Worm (Caenorhabditis elegans) whole organism, young adult: ENCODE results near the gene C16C8.5.

ENCODE experiments used
- B0261.1 ChIP-seq: sonication (generic microtip); optimal IDR thresholded peaks from 2 replicates; lab custom pipeline; 2016; ENCODE audit warnings: mild to moderate bottlenecking, missing genetic modification characterization, moderate library complexity, missing compliant biosample characterization
- C06A6.2 ChIP-seq: fragments of 200-800 bp; sonication (Bioruptor generic); conservative IDR thresholded peaks from 2 replicates; pipeline ENCODE4 v1.3.6; 2022; ENCODE audit warnings: missing genetic modification characterization, missing compliant biosample characterization
- F37B4.10 ChIP-seq: fragments of 200-800 bp; sonication (Bioruptor generic); IDR thresholded peaks from 2 replicates; pipeline ENCODE4 v1.3.6; 2022; ENCODE audit warnings: missing genetic modification characterization, missing compliant biosample characterization
- F39B2.1 ChIP-seq: fragments of 200-800 bp; sonication (Bioruptor generic); IDR thresholded peaks from 2 replicates; pipeline ENCODE4 v1.3.6; 2022; ENCODE audit warnings: missing genetic modification reagents, missing genetic modification characterization, missing compliant biosample characterization
- K12H6.12 ChIP-seq: fragments of 200-800 bp; sonication (Bioruptor generic); optimal IDR thresholded peaks from 2 replicates; lab custom pipeline; 2018; ENCODE audit warnings: mild to moderate bottlenecking, missing genetic modification characterization, missing compliant biosample characterization
- Y53F4B.3 ChIP-seq: fragments of 200-800 bp; sonication (Bioruptor generic); IDR thresholded peaks from 2 replicates; pipeline ENCODE4 v1.3.6; 2022; ENCODE audit warnings: missing genetic modification reagents, missing genetic modification characterization, missing compliant biosample characterization
- Y79H2A.3 ChIP-seq: fragments of 200-800 bp; sonication (Bioruptor generic); conservative IDR thresholded peaks from 2 replicates; pipeline ENCODE4 v1.3.6; 2022; ENCODE audit warnings: missing genetic modification reagents, missing genetic modification characterization, missing compliant biosample characterization
- ceh-27 ChIP-seq: fragments of 200-800 bp; sonication (Bioruptor generic); optimal IDR thresholded peaks from 2 replicates; lab custom pipeline; 2018; ENCODE audit warnings: mild to moderate bottlenecking, missing genetic modification characterization, moderate library complexity, missing compliant biosample characterization
- chd-7 ChIP-seq: sonication (generic microtip); optimal IDR thresholded peaks from 2 replicates; lab custom pipeline; 2016; ENCODE audit warnings: mild to moderate bottlenecking, missing genetic modification characterization, moderate library complexity, missing compliant biosample characterization
- dpff-1 ChIP-seq: sonication (generic microtip); optimal IDR thresholded peaks from 2 replicates; lab custom pipeline; 2017; ENCODE audit warnings: mild to moderate bottlenecking, missing genetic modification characterization, missing compliant biosample characterization
- efl-1 ChIP-seq: fragments of 150-350 bp; optimal IDR thresholded peaks from 2 replicates; lab custom pipeline; 2014; ENCODE audit warnings: missing biosample characterization, missing genetic modification reagents, missing genetic modification characterization
- ekl-4 ChIP-seq: fragments of 200-800 bp; sonication (Bioruptor generic); IDR thresholded peaks from 2 replicates; pipeline ENCODE4 v1.3.6; 2022; ENCODE audit warnings: missing genetic modification reagents, missing genetic modification characterization, missing compliant biosample characterization
- ets-4 ChIP-seq: fragments of 200-800 bp; sonication (Bioruptor generic); optimal IDR thresholded peaks from 2 replicates; lab custom pipeline; 2018; ENCODE audit warnings: mild to moderate bottlenecking, missing genetic modification characterization, missing compliant biosample characterization
- lsy-27 ChIP-seq: sonication (generic microtip); optimal IDR thresholded peaks from 2 replicates; lab custom pipeline; 2017; ENCODE audit warnings: missing genetic modification characterization, mild to moderate bottlenecking, missing compliant biosample characterization, antibody characterized with exemption, missing genotype, borderline replicate concordance; ENCODE audit not compliant: insufficient read depth
- nfya-1 ChIP-seq: sonication (generic microtip); optimal IDR thresholded peaks from 2 replicates; lab custom pipeline; 2017; ENCODE audit warnings: antibody characterized with exemption, missing compliant biosample characterization, missing genetic modification characterization, borderline replicate concordance; ENCODE audit not compliant: insufficient read depth
- pbrm-1 ChIP-seq: fragments of 200-800 bp; sonication (Bioruptor generic); IDR thresholded peaks from 2 replicates; pipeline ENCODE4 v1.3.6; 2022; ENCODE audit warnings: missing genetic modification reagents, missing genetic modification characterization, missing compliant biosample characterization
- sdz-38 ChIP-seq: sonication (generic microtip); optimal IDR thresholded peaks from 2 replicates; lab custom pipeline; 2016; ENCODE audit warnings: missing genotype, missing genetic modification characterization, missing compliant biosample characterization
- zfh-2 ChIP-seq: fragments of 200-800 bp; sonication (Bioruptor generic); conservative IDR thresholded peaks from 2 replicates; pipeline ENCODE4 v1.3.6; 2022; ENCODE audit warnings: missing genetic modification reagents, missing genetic modification characterization, missing compliant biosample characterization

C16C8.5 gene

DNA sequence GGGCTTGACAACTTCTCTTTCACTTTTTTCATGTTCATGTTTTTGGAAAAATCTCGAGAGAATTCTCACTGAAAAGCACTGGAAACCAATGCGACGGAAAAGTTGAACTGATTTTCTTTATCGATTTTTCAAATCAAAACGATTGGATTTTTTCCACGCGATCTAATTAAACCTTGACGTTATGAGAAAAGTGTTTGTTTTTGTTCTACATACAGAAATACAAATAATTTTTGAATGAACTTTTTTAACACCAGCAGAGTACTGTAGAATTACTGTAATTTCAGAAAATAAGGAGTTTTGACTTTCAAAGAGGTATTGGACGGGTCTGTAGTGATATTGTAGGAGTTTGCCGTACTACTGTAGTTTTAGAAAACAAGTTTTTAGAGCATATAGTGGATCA, 42.3 kb downstream of the C16C8.5 start, which contains the start of gene nep-10:
TSS of gene nep-10 (minus strand) at position 101 of the 400 bp plus-strand sequence.
- TF ChIP-seq sdz-38 (tag; lab: Kevin White, UChicago) (no peak), dpff-1 (tag; lab: Kevin White, UChicago) (no peak), chd-7 (tag; lab: Kevin White, UChicago) (no peak), ceh-27 (GFP tag; lab: Kevin White, UChicago) (no peak), K12H6.12 (tag; lab: Kevin White, UChicago) (no peak), Y53F4B.3 (no peak), lsy-27 (tag; lab: Kevin White, UChicago) (no peak), ekl-4 (GFP tag; lab: Robert Waterston, UW) (no peak)

DNA sequence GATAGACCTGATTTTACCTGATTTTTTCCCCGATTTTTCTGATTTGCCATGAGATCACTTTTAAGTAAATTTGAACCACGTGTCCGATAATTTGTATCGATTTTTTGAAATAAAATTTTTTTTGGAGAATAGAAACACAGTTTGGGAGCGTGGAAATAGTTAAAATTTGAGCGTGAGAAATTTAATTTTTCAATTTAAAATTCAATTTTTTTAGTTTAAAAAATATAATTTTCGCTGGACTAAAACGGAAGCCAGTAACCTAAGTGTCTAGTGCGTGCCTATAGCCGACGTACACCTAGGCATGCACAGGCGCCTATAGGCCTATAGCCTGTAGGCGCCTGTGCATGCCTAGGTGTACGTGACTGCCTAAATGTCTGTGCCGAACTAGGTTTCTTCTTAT, 46.0 kb downstream of the C16C8.5 start, which contains the start of gene nep-9:
TSS of gene nep-9 (minus strand) at position 101 of the 400 bp plus-strand sequence.
- TF ChIP-seq efl-1 (GFP tag; lab: Kevin White, UChicago): no peak
- no peak for TF ChIP-seq ets-4 (GFP tag; lab: Kevin White, UChicago)
- no peak for TF ChIP-seq pbrm-1 (GFP tag; lab: Robert Waterston, UW)

DNA sequence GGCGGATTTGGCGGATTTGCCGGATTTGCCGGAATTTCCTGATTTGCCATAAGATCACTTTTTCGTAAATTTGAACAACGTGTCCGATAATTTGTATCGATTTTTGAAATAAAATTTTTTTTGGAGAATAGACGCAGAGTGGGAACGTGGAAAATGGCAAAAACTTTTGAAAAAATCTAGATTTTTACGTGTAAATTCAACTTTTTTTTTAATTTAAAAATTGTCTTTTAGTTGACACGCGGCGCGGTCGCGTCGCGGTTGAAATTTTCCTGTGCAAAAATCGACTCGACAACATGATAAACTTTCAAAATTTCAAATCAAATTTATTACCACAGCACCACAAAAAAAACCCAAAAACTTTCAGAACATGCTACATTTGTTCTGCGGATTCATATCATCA, 49.7 kb downstream of the C16C8.5 start, which contains the start of gene nep-20:
TSS of gene nep-20 (minus strand) at position 101 of the 400 bp plus-strand sequence.
- TF ChIP-seq nfya-1 (tag; lab: Kevin White, UChicago) (no peak), B0261.1 (tag; lab: Kevin White, UChicago) (no peak), Y79H2A.3 (GFP tag; lab: Robert Waterston, UW) (no peak), F39B2.1 (GFP tag; lab: Robert Waterston, UW) (no peak), C06A6.2 (GFP tag; lab: Robert Waterston, UW) (no peak), zfh-2 (GFP tag; lab: Robert Waterston, UW) (no peak), F37B4.10 (GFP tag; lab: Robert Waterston, UW) (no peak)
